Worm (Caenorhabditis elegans) whole organism, early embryonic: ENCODE measurements around the gene C07G3.15.

Source experiments
- F13C5.2 ChIP-seq: sonication (generic microtip); optimal IDR thresholded peaks from 2 replicates; lab custom pipeline; 2017; ENCODE audit warnings: mild to moderate bottlenecking, missing genetic modification characterization, inconsistent platforms, missing compliant biosample characterization
- aly-1 ChIP-seq: sonication (generic microtip); optimal IDR thresholded peaks from 2 replicates; lab custom pipeline; 2016; ENCODE audit warnings: missing genetic modification characterization, missing compliant biosample characterization
- ama-1 ChIP-seq: fragments of 150-350 bp; optimal IDR thresholded peaks from 2 replicates; lab custom pipeline; 2014
- ceh-36 ChIP-seq: sonication (generic microtip); optimal IDR thresholded peaks from 2 replicates; lab custom pipeline; 2016; ENCODE audit warnings: missing genetic modification characterization, inconsistent platforms, missing compliant biosample characterization
- ets-7 ChIP-seq: sonication (generic microtip); optimal IDR thresholded peaks from 2 replicates; lab custom pipeline; 2016; ENCODE audit warnings: missing genotype, missing genetic modification characterization, missing compliant biosample characterization
- flt-1 ChIP-seq: fragments of 200-800 bp; sonication (Bioruptor generic); IDR thresholded peaks from 2 replicates; pipeline ENCODE4 v1.3.6; 2022; ENCODE audit warnings: missing genetic modification characterization, missing compliant biosample characterization
- hmbx-1 ChIP-seq: sonication (generic microtip); optimal IDR thresholded peaks from 2 replicates; lab custom pipeline; 2016; ENCODE audit warnings: mild to moderate bottlenecking, missing genetic modification characterization, missing compliant biosample characterization
- hnd-1 ChIP-seq: sonication (generic microtip); optimal IDR thresholded peaks from 2 replicates; lab custom pipeline; 2016; ENCODE audit warnings: missing genetic modification characterization, missing compliant biosample characterization
- pes-1 ChIP-seq: fragments of 200-800 bp; sonication (Bioruptor generic); IDR thresholded peaks from 2 replicates; pipeline ENCODE4 v1.3.6; 2022; ENCODE audit warnings: missing genetic modification reagents, missing genetic modification characterization, missing compliant biosample characterization
- scrt-1 ChIP-seq: fragments of 200-800 bp; sonication (Bioruptor generic); IDR thresholded peaks from 2 replicates; pipeline ENCODE4 v1.3.6; 2022; ENCODE audit warnings: missing genetic modification characterization, missing compliant biosample characterization
- sea-1 ChIP-seq: fragments of 200-800 bp; sonication (Bioruptor generic); conservative IDR thresholded peaks from 2 replicates; pipeline ENCODE4 v1.3.6; 2022; ENCODE audit warnings: missing genetic modification characterization, missing compliant biosample characterization
- tbx-11 ChIP-seq: fragments of 200-800 bp; sonication (Bioruptor generic); IDR thresholded peaks from 2 replicates; pipeline ENCODE4 v1.3.6; 2022; ENCODE audit warnings: missing genetic modification characterization, missing compliant biosample characterization
- tbx-37 ChIP-seq: fragments of 200-800 bp; sonication (Bioruptor generic); conservative IDR thresholded peaks from 2 replicates; pipeline ENCODE4 v1.3.6; 2022; ENCODE audit warnings: missing genetic modification reagents, missing genetic modification characterization, missing compliant biosample characterization
- tra-4 ChIP-seq: sonication (generic microtip); optimal IDR thresholded peaks from 2 replicates; lab custom pipeline; 2017; ENCODE audit warnings: missing genetic modification characterization, missing compliant biosample characterization

- no peak for TF ChIP-seq scrt-1 (GFP tag; lab: Robert Waterston, UW)
- no peak for TF ChIP-seq tra-4 (tag; lab: Kevin White, UChicago)
- no peak for TF ChIP-seq aly-1 (tag; lab: Kevin White, UChicago)
- no peak for TF ChIP-seq ama-1
- TF ChIP-seq flt-1: no peak
- no peak for TF ChIP-seq pes-1 (GFP tag; lab: Robert Waterston, UW)
- no peak for TF ChIP-seq tbx-37
- no peak for TF ChIP-seq hnd-1 (tag; lab: Kevin White, UChicago)
- TF ChIP-seq ceh-36 (tag; lab: Kevin White, UChicago): no peak
- no peak for TF ChIP-seq F13C5.2 (tag; lab: Kevin White, UChicago)
- no peak for TF ChIP-seq sea-1 (GFP tag; lab: Robert Waterston, UW)
- TF ChIP-seq tbx-11 (GFP tag; lab: Robert Waterston, UW): no peak
- no peak for TF ChIP-seq ets-7 (tag; lab: Kevin White, UChicago)
- no peak for TF ChIP-seq hmbx-1 (tag; lab: Kevin White, UChicago)
Measured at ce11 chrV:3523262-3523661, 26.5 kb upstream of the C07G3.15 start, which contains the start of gene irg-1.
